Fruit fly (Drosophila melanogaster): ENCODE data around the gene CG34161.
A peak's percentile ranks its signal among the peaks of the same experiment; 100 is the strongest.

CG34161 gene

dm6 chr2L:10554676-10555075, 26.8 kb downstream of the CG34161 start (continued):
- TF ChIP-seq Hr51 (GFP tag; optimal IDR thresholded peaks at IDR 0.05) (no peak), CG8944 (GFP tag; optimal IDR thresholded peaks at IDR 0.05) (no peak), bigmax (GFP tag; optimal IDR thresholded peaks at IDR 0.05) (no peak), vvl (GFP tag; IDR thresholded peaks at IDR 0.05) (peak; percentile 36; the same call in 1 of the 2 replicates), ERR (GFP tag; optimal IDR thresholded peaks at IDR 0.05) (no peak), Hmx (GFP tag; optimal IDR thresholded peaks at IDR 0.05) (no peak), gce (GFP tag; IDR thresholded peaks at IDR 0.05) (no peak), Sox102F (GFP tag; optimal IDR thresholded peaks at IDR 0.05) (no peak), YL-1 (GFP tag; optimal IDR thresholded peaks at IDR 0.05) (no peak), chm (GFP tag; IDR thresholded peaks at IDR 0.05) (no peak), Lim3 (GFP tag; IDR thresholded peaks at IDR 0.05) (peak; percentile 8; the same call in 1 of the 2 replicates), CG10366 (GFP tag; IDR thresholded peaks at IDR 0.05) (0 out of 2 replicates have a peak, but pooled peaks have one; percentile 8), twi (tag; optimal IDR thresholded peaks at IDR 0.05) (peak; percentile 81), CG5180 (GFP tag; optimal IDR thresholded peaks at IDR 0.05) (no peak), CG3407 (GFP tag; optimal IDR thresholded peaks at IDR 0.05) (no peak), Myb (GFP tag; optimal IDR thresholded peaks at IDR 0.05) (no peak), cad (GFP tag; optimal IDR thresholded peaks at IDR 0.05) (peak; percentile 26), sqz (GFP tag; optimal IDR thresholded peaks at IDR 0.05) (no peak), onecut (GFP tag; IDR thresholded peaks at IDR 0.05) (no peak), CG34376 (GFP tag; optimal IDR thresholded peaks at IDR 0.05) (no peak), klu (GFP tag; IDR thresholded peaks at IDR 0.05) (no peak), row (GFP tag; IDR thresholded peaks at IDR 0.05) (no peak), CG11695 (GFP tag; IDR thresholded peaks at IDR 0.05) (no peak)

dm6 chr2L:10553692-10554091, 27.8 kb downstream of the CG34161 start:
- peak; percentile 6 for TF ChIP-seq gcm (GFP tag; optimal IDR thresholded peaks at IDR 0.05)
- TF ChIP-seq CG6689 (GFP tag; IDR thresholded peaks at IDR 0.05) = peak; percentile 49; the same call in 1 of the 2 replicates
- TF ChIP-seq ash1 (GFP tag; optimal IDR thresholded peaks at IDR 0.05) = no peak
- TF ChIP-seq Atf6 (GFP tag; IDR thresholded peaks at IDR 0.05) = no peak
- peak; percentile 20 for TF ChIP-seq Abd-B (GFP tag; optimal IDR thresholded peaks at IDR 0.05)
- TF ChIP-seq Vsx1 (GFP tag; optimal IDR thresholded peaks at IDR 0.05) = peak; percentile 5
- TF ChIP-seq vfl (GFP tag; optimal IDR thresholded peaks at IDR 0.05) = no peak
- TF ChIP-seq Stat92E (GFP tag; optimal IDR thresholded peaks at IDR 0.05) = no peak
- peak; percentile 15 for TF ChIP-seq HLHmδ (GFP tag; optimal IDR thresholded peaks at IDR 0.05)
- TF ChIP-seq CG15073 (GFP tag; optimal IDR thresholded peaks at IDR 0.05) = no peak
- TF ChIP-seq sens (GFP tag) = peak; percentile 37
- TF ChIP-seq gsb-n (tag; optimal IDR thresholded peaks at IDR 0.05) = no peak
- TF ChIP-seq CG6813 (GFP tag; optimal IDR thresholded peaks at IDR 0.05) = no peak
- TF ChIP-seq CG18011 (GFP tag; optimal IDR thresholded peaks at IDR 0.05) = no peak
- TF ChIP-seq CG1603 (tag; optimal IDR thresholded peaks at IDR 0.05) = no peak
- TF ChIP-seq chinmo (GFP tag; IDR thresholded peaks at IDR 0.05; ENCODE audit: partially characterized antibody) = 0 out of 4 replicates have a peak, but pooled peaks have one; percentile 17
- TF ChIP-seq twi (tag; optimal IDR thresholded peaks at IDR 0.05) = peak; percentile 76
- no peak for TF ChIP-seq eyg (GFP tag; optimal IDR thresholded peaks at IDR 0.05)

Measured in whole organism, embryonic.